Fruit fly (Drosophila melanogaster): Measurements from ENCODE around the gene GIIIspla2.

GIIIspla2 gene

DNA sequence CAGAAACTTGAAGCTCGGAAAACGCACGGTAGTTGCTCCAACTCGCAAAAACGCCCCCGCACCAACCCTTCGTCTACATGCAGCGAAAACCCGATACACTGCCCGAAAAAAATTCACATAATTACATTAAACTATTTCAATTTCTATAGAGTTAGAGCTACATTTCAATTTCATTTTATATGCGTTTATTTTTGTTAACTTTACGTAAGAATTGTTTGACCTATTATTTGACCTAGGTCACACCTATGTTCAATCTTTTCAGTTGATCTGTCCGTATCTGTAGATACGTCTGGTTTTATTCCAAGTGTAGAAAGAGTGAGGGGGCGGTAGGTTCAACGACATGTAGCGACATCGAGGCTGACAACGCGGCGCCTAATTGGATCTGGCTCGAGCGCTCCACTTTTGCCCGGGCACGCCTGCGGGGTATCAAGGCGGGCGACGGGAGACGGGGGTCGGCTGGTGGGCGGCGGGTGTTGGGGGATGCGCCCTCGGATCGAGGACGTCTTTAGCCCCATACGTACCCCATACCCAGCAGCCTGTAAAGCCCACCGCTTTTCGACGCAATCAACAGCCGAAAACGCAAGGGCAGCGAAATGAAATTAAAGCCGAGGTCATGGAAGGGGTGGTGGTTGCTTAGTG, 45.4 kb downstream of the GIIIspla2 start (continued):
- TF ChIP-seq CG1621 (tag; optimal IDR thresholded peaks at IDR 0.05), result no peak
- peak; percentile 5 for TF ChIP-seq acj6 (GFP tag; optimal IDR thresholded peaks at IDR 0.05)
- TF ChIP-seq Eip78C (GFP tag), result peak; percentile 79
- peak; percentile 18 for TF ChIP-seq achi (GFP tag; optimal IDR thresholded peaks at IDR 0.05)
- TF ChIP-seq salr (GFP tag; optimal IDR thresholded peaks at IDR 0.05), result no peak
- no peak for TF ChIP-seq Lpt (GFP tag; optimal IDR thresholded peaks at IDR 0.05)
- peak; percentile 11 for TF ChIP-seq Hr39 (GFP tag; optimal IDR thresholded peaks at IDR 0.05)
- TF ChIP-seq ss (GFP tag; optimal IDR thresholded peaks at IDR 0.05), result peak in 1 of 2 experiments; percentile 12
- TF ChIP-seq CG6854 (GFP tag; optimal IDR thresholded peaks at IDR 0.05), result no peak
- TF ChIP-seq lz (GFP tag; optimal IDR thresholded peaks at IDR 0.05), result peak; percentile 21
- TF ChIP-seq CG11294 (GFP tag; IDR thresholded peaks at IDR 0.05), result peak; percentile 47; the same call in 1 of the 2 replicates
- TF ChIP-seq CG4318 (GFP tag; optimal IDR thresholded peaks at IDR 0.05), result no peak
- peak; percentile 5 for TF ChIP-seq CG9139 (GFP tag; optimal IDR thresholded peaks at IDR 0.05)
- peak; percentile 35 for TF ChIP-seq CG3919 (GFP tag; optimal IDR thresholded peaks at IDR 0.05)
- TF ChIP-seq CG6276 (GFP tag; optimal IDR thresholded peaks at IDR 0.05), result peak; percentile 35
- no peak for TF ChIP-seq fd59A (GFP tag; optimal IDR thresholded peaks at IDR 0.05)
- TF ChIP-seq CG31627 (GFP tag; optimal IDR thresholded peaks at IDR 0.05), result peak; percentile 24
- TF ChIP-seq Hr4 (GFP tag; optimal IDR thresholded peaks at IDR 0.05), result peak; percentile 32
- no peak for TF ChIP-seq Sox15 (GFP tag; optimal IDR thresholded peaks at IDR 0.05)
- TF ChIP-seq Hr38 (GFP tag; optimal IDR thresholded peaks at IDR 0.05), result no peak
- TF ChIP-seq CG6808 (GFP tag; optimal IDR thresholded peaks at IDR 0.05), result no peak
- no peak for TF ChIP-seq dac (GFP tag; optimal IDR thresholded peaks at IDR 0.05)
- TF ChIP-seq topi (GFP tag; optimal IDR thresholded peaks at IDR 0.05), result peak; percentile 26
- TF ChIP-seq CG10631 (GFP tag; optimal IDR thresholded peaks at IDR 0.05), result peak; percentile 17
- TF ChIP-seq CG8119 (GFP tag; IDR thresholded peaks at IDR 0.05), result peak; percentile 46; the same call in 2 of the 3 replicates
- no peak for TF ChIP-seq vri (GFP tag; optimal IDR thresholded peaks at IDR 0.05)
- peak; percentile 34 for TF ChIP-seq CG6792 (GFP tag; optimal IDR thresholded peaks at IDR 0.05)
- TF ChIP-seq CG15336 (GFP tag; IDR thresholded peaks at IDR 0.05), result peak; percentile 43

DNA sequence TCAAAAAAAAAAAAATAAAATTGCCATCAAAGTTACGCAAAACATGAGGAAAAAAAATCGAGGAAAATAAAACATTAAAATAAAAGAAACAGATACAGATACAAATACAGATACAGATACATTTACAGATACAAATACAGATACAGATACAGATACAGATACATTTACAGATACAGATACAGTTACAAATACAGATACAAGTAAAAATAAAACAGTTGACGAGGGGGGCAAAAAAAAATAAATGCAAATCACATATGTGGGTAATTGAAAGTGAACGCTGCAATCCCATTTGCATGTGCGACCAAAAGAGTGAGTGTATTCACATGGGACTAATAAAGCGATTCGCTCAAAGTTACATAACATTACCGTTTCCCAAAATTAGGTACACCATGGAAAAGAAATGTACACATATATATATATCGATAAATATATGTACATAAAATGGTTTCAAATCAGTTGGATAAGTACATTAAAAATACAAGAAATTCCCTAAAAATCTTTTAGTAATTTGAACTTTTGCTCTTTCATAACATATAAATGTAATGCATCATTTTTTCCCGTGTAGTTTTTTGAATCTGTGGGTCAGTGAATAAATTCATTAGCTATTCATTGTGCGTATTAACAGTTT, 48.3 kb downstream of the GIIIspla2 start:
- TF ChIP-seq Eip78C (GFP tag) (peak; percentile 55), esn (GFP tag; optimal IDR thresholded peaks at IDR 0.05) (peak; percentile 20), CG6276 (GFP tag; optimal IDR thresholded peaks at IDR 0.05) (peak; percentile 48), pdm3 (GFP tag; optimal IDR thresholded peaks at IDR 0.05) (peak; percentile 10), Blimp-1 (GFP tag; optimal IDR thresholded peaks at IDR 0.05) (peak; percentile 30), Gug (GFP tag; IDR thresholded peaks at IDR 0.05) (0 out of 2 replicates have a peak, but pooled peaks have one; percentile 13), CG1621 (tag; optimal IDR thresholded peaks at IDR 0.05) (no peak), spab (GFP tag; optimal IDR thresholded peaks at IDR 0.05) (peak; percentile 2), ss (GFP tag; optimal IDR thresholded peaks at IDR 0.05) (no peak), eg (GFP tag; IDR thresholded peaks at IDR 0.05) (peak; percentile 34; the same call in 2 of the 3 replicates), CG8119 (GFP tag; IDR thresholded peaks at IDR 0.05) (peak; percentile 54; the same call in 2 of the 3 replicates), Sox15 (GFP tag; optimal IDR thresholded peaks at IDR 0.05) (no peak), CG15336 (GFP tag; IDR thresholded peaks at IDR 0.05) (peak; percentile 46; the same call in 1 of the 2 replicates), OdsH (GFP tag; optimal IDR thresholded peaks at IDR 0.05) (peak; percentile 35), CG32006 (GFP tag; optimal IDR thresholded peaks at IDR 0.05) (peak; percentile 35), CG11762 (GFP tag; optimal IDR thresholded peaks at IDR 0.05; ENCODE audit: insufficient read depth) (peak; percentile 3), Eip75B (GFP tag; optimal IDR thresholded peaks at IDR 0.05) (no peak), achi (GFP tag; optimal IDR thresholded peaks at IDR 0.05) (no peak), Sox102F (GFP tag; optimal IDR thresholded peaks at IDR 0.05) (no peak), CG34406 (GFP tag; optimal IDR thresholded peaks at IDR 0.05) (no peak), fkh (GFP tag; optimal IDR thresholded peaks at IDR 0.05) (no peak), vri (GFP tag; optimal IDR thresholded peaks at IDR 0.05) (peak; percentile 12), CG11294 (GFP tag; IDR thresholded peaks at IDR 0.05) (0 out of 2 replicates have a peak, but pooled peaks have one; percentile 7), CG6808 (GFP tag; optimal IDR thresholded peaks at IDR 0.05) (peak; percentile 31), Smox (GFP tag; optimal IDR thresholded peaks at IDR 0.05) (peak; percentile 10), Hr4 (GFP tag; optimal IDR thresholded peaks at IDR 0.05) (peak; percentile 33)

All from whole organism, prepupa.